Worm (Caenorhabditis elegans): ENCODE data around the gene cld-9.
A peak's percentile ranks its signal among the peaks of the same experiment; 100 is the strongest.

cld-9 gene

DNA sequence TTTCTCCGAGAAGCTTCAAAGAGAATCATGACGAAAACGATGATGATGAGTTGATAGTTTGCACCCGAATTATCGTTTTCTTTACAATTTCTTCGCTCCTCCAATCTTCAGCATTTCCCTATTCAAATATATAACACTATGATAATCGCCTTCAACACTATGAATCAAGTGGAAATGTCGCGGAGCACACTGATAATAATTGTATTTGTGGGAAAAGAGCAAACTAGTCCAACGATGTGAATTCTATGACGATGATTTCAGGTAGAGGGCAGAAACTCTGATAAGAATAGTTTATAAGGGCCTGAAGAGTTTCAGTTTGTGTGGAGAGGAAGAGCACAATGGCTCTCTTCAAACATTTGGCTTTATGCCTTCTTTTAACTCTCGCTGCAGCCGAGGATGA, 35.2 kb downstream of the cld-9 start, which contains the start of gene T01D3.6:
TSS of gene T01D3.6 (plus strand) at position 294 of the 400 bp plus-strand sequence.
- no peak for TF ChIP-seq tra-4 (tag; optimal IDR thresholded peaks at IDR 0.05)

DNA sequence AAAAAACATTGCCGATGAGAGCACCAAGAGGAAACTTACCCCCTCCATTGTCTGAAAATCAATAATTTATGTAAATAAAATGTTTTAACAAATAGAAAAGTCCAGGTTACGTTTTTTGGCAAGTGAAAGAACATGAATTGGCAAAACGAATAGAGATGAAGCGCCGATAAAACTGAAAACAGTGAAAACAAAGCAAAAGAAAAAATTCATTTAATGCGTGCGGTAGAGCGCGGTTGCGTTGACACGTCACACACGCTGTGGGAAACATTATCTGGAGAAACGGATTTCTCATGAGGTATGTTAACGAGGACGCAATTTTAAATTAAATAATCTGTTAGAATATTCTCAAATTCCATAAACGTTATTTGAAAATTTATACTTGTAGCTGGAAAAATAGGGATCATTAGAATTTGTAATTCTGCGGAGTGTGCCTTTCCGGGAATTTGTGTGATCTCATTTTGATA, 36.4 kb downstream of the cld-9 start, which contains the start of gene zipt-9:
TSS of gene zipt-9 (minus strand) at position 51 of the 464 bp plus-strand sequence.
- TF ChIP-seq hmbx-1 (tag; optimal IDR thresholded peaks at IDR 0.05) (no peak), ceh-36 (tag; optimal IDR thresholded peaks at IDR 0.05) (no peak), tra-4 (tag; optimal IDR thresholded peaks at IDR 0.05) (peak; percentile 28), ets-7 (tag; optimal IDR thresholded peaks at IDR 0.05) (peak; percentile 57), tbx-37 (GFP tag; conservative IDR thresholded peaks at IDR 0.05) (peak; percentile 70), F13C5.2 (tag; optimal IDR thresholded peaks at IDR 0.05) (peak; percentile 72), B0310.2 (tag; optimal IDR thresholded peaks at IDR 0.05) (peak; percentile 34), hmg-4 (GFP tag; optimal IDR thresholded peaks at IDR 0.05) (peak; percentile 11), ama-1 (optimal IDR thresholded peaks at IDR 0.05) (no peak), tbx-11 (GFP tag; IDR thresholded peaks at IDR 0.05) (0 out of 2 replicates have a peak, but pooled peaks have one; percentile 45), flt-1 (GFP tag; IDR thresholded peaks at IDR 0.05) (no peak)

DNA sequence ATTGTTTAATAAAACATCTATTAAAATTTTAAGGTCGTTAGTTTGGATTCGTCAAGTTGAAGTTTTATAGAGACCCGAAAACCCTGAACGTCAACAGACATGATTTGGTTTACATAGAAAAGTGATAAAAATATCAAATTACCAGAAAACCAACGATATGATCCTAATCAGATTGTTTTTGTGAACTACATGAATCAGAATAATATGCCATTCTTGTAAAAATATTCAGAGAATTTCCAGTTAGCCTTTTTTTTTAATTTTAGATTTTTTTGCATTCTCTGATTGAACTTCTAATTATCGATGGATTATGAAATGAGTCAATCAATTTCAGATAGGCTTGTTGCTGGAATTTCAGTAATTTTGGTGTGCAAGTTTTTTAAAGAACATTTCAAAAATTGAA, 40.6 kb downstream of the cld-9 start, which contains the start of gene srx-96:
TSS of gene srx-96 (plus strand) at position 301 of the 400 bp plus-strand sequence.
- TF ChIP-seq ceh-13 (GFP tag; optimal IDR thresholded peaks at IDR 0.05) (no peak), ceh-36 (tag; optimal IDR thresholded peaks at IDR 0.05) (no peak), hmbx-1 (tag; optimal IDR thresholded peaks at IDR 0.05) (no peak), tbx-37 (GFP tag; conservative IDR thresholded peaks at IDR 0.05) (no peak)

DNA sequence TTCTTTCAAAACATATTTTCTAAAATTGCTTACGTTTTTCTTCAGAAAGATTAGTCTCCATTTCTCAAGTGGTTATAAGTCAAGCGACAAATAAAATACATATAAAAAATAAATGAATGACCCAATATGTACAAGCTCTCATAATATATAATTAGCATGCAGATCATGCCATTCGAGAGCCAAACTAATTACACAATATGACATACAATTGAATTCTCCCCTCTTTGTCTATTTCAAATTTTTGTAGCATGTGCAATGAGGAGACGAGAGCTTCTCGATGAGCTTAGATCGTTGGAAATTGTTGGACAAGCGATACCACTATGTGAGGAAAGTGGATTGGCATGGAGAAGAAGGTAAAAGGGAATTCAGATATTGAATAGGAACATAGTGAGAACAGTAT, 44.4 kb downstream of the cld-9 start, which contains the start of gene hlh-34:
TSS of gene hlh-34 (minus strand) at position 101 of the 400 bp plus-strand sequence.
- TF ChIP-seq pes-1 (GFP tag; IDR thresholded peaks at IDR 0.05) (no peak), hmg-4 (GFP tag; optimal IDR thresholded peaks at IDR 0.05) (no peak), hmbx-1 (tag; optimal IDR thresholded peaks at IDR 0.05) (no peak), ets-7 (tag; optimal IDR thresholded peaks at IDR 0.05) (no peak), ceh-13 (GFP tag; optimal IDR thresholded peaks at IDR 0.05) (no peak), aly-1 (tag; optimal IDR thresholded peaks at IDR 0.05) (no peak), ama-1 (optimal IDR thresholded peaks at IDR 0.05) (no peak), tbx-11 (GFP tag; IDR thresholded peaks at IDR 0.05) (no peak), B0310.2 (tag; optimal IDR thresholded peaks at IDR 0.05) (no peak), tra-4 (tag; optimal IDR thresholded peaks at IDR 0.05) (no peak), hnd-1 (tag; optimal IDR thresholded peaks at IDR 0.05) (no peak), sea-1 (GFP tag; conservative IDR thresholded peaks at IDR 0.05) (no peak)

DNA sequence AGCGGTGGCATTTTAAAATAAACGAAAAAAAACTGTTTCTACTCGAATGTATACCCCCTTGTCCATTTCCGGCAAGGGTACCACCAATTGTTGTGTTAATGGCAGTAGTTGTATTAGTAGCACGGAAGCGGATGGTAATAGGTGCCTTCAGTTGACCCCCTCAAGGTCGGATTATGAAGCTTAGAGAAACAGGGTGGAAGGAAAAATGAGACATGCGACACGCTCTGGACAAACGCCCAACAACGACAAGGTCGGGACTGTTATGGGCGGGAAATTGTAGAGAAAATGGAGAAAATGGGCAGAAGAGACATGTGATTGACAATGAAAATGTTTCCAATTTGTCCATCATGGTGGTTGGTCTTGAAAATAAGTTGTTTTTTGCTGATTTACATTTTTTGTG, 47.7 kb downstream of the cld-9 start, which contains the start of gene T01D3.3:
TSS of gene T01D3.3 (plus strand) at position 312 of the 400 bp plus-strand sequence.
- TF ChIP-seq ceh-36 (tag; optimal IDR thresholded peaks at IDR 0.05): peak; percentile 10
- TF ChIP-seq sea-1 (GFP tag; conservative IDR thresholded peaks at IDR 0.05): no peak
